Fruit fly (Drosophila melanogaster): ENCODE measurements around the gene CG6885.

DNA sequence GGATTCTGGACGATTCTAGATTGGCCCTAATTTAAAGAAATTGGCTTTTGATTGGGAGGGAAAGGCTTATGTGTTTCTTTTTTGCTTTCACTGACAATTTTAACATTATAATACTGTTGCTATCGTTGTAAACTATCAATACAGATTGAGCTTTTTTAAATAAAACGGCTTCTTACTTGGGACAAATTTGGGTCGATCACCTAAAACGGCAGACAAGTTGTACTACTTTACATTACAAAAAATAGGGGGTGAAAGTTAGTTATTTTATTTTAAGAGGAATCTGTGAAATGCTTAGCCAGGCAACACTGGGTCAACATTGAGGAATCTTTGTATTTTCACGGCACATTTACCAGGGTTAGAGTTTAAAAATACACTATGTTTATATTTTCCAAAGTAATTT, 46.0 kb upstream of the CG6885 start, which contains the start of gene Dic4:
- TF ChIP-seq CTCF (optimal IDR thresholded peaks at IDR 0.05) (no peak), CG8478 (optimal IDR thresholded peaks at IDR 0.05) (no peak)
